Fruit fly (Drosophila melanogaster) whole organism, embryonic: ENCODE measurements around the gene CG15212.

Experiments used
- ATbp ChIP-seq: fragments of 200-800 bp; sonication (Bioruptor generic); optimal IDR thresholded peaks from 2 replicates; lab custom pipeline; 2017; ENCODE audit warnings: missing biosample characterization, mild to moderate bottlenecking, missing genetic modification characterization, missing genetic modification reagents
- Adf1 ChIP-seq: fragments of 200-800 bp; sonication (Bioruptor generic); IDR thresholded peaks from 2 replicates; pipeline ENCODE4 v1.3.6; 2022; ENCODE audit warnings: missing biosample characterization, missing genetic modification characterization
- Antp ChIP-seq: fragments of 200-800 bp; sonication (Bioruptor generic); optimal IDR thresholded peaks from 3 replicates; lab custom pipeline; 2016; ENCODE audit warnings: missing biosample characterization, missing genetic modification characterization
- Bdp1 ChIP-seq: fragments of 200-800 bp; sonication (Bioruptor generic); optimal IDR thresholded peaks from 3 replicates; lab custom pipeline; 2016; ENCODE audit warnings: missing biosample characterization, missing genetic modification characterization
- CG11560 ChIP-seq: fragments of 200-800 bp; sonication (Bioruptor generic); IDR thresholded peaks from 3 replicates; pipeline ENCODE4 v1.3.6; 2022; ENCODE audit warnings: missing biosample characterization, missing genetic modification characterization
- CG11723 ChIP-seq: fragments of 200-800 bp; sonication (Bioruptor generic); optimal IDR thresholded peaks from 2 replicates; lab custom pipeline; 2017; ENCODE audit warnings: missing biosample characterization, mild to moderate bottlenecking, missing genetic modification characterization
- CG12104 ChIP-seq: fragments of 200-800 bp; sonication (Bioruptor generic); optimal IDR thresholded peaks from 3 replicates; lab custom pipeline; 2016; ENCODE audit warnings: missing biosample characterization, missing genetic modification characterization
- CG12744 ChIP-seq: fragments of 200-800 bp; sonication (Bioruptor generic); optimal IDR thresholded peaks from 2 replicates; lab custom pipeline; 2016; ENCODE audit warnings: missing biosample characterization, missing genetic modification characterization
- CG14667 ChIP-seq: fragments of 200-800 bp; sonication (Bioruptor generic); IDR thresholded peaks from 2 replicates; pipeline ENCODE4 v1.3.6; 2022; ENCODE audit warnings: missing biosample characterization, missing genetic modification characterization
- CG14965 ChIP-seq: fragments of 200-800 bp; sonication (Bioruptor generic); optimal IDR thresholded peaks from 2 replicates; lab custom pipeline; 2016; ENCODE audit warnings: missing biosample characterization, missing genetic modification characterization, borderline replicate concordance
- CG18764 ChIP-seq: fragments of 200-800 bp; sonication (Bioruptor generic); optimal IDR thresholded peaks from 3 replicates; lab custom pipeline; 2016; ENCODE audit warnings: missing biosample characterization, missing genetic modification characterization
- CG2120 ChIP-seq: fragments of 200-800 bp; sonication (Bioruptor generic); optimal IDR thresholded peaks from 3 replicates; lab custom pipeline; 2016; ENCODE audit warnings: missing biosample characterization, missing genetic modification characterization
- CG3281 ChIP-seq: fragments of 200-800 bp; sonication (Bioruptor generic); optimal IDR thresholded peaks from 3 replicates; lab custom pipeline; 2017; ENCODE audit warnings: missing biosample characterization, mild to moderate bottlenecking, missing genetic modification characterization
- CG3726 ChIP-seq: fragments of 200-800 bp; sonication (Bioruptor generic); IDR thresholded peaks from 3 replicates; pipeline ENCODE4, ENCODE4 v1.3.6; 2022; ENCODE audit warnings: missing biosample characterization, missing genetic modification characterization
- CG4707 ChIP-seq: fragments of 200-800 bp; sonication (Bioruptor generic); optimal IDR thresholded peaks from 2 replicates; lab custom pipeline; 2018; ENCODE audit warnings: missing biosample characterization, mild to moderate bottlenecking, missing genetic modification characterization, moderate library complexity
- CG6272 ChIP-seq: fragments of 200-800 bp; sonication (Bioruptor generic); IDR thresholded peaks from 2 replicates; pipeline ENCODE4 v1.3.6; 2022; ENCODE audit warnings: missing biosample characterization, missing genetic modification characterization
- CG6683 ChIP-seq: fragments of 200-800 bp; sonication (Bioruptor generic); optimal IDR thresholded peaks from 2 replicates; lab custom pipeline; 2017; ENCODE audit warnings: missing biosample characterization, mild to moderate bottlenecking, missing genetic modification characterization, missing genetic modification reagents
- CG6813 ChIP-seq: fragments of 200-800 bp; sonication (Bioruptor generic); optimal IDR thresholded peaks from 2 replicates; lab custom pipeline; 2017; ENCODE audit warnings: missing biosample characterization, missing genetic modification characterization, mild to moderate bottlenecking, moderate library complexity, missing genetic modification reagents
- CkIIα-i1 ChIP-seq: fragments of 200-800 bp; sonication (Bioruptor generic); IDR thresholded peaks from 2 replicates; pipeline ENCODE4 v1.3.6; 2022; ENCODE audit warnings: missing biosample characterization, missing genetic modification characterization
- Dll ChIP-seq: fragments of 200-800 bp; sonication (Bioruptor generic); IDR thresholded peaks from 4 replicates; pipeline ENCODE4 v1.3.6; 2022; ENCODE audit warnings: missing biosample characterization, missing genetic modification characterization; ENCODE audit not compliant: partially characterized antibody
- Drgx ChIP-seq: fragments of 200-800 bp; sonication (Bioruptor generic); IDR thresholded peaks from 2 replicates; pipeline ENCODE4 v1.3.6; 2022; ENCODE audit warnings: missing biosample characterization, missing genetic modification characterization
- Eip74EF ChIP-seq, 2 experiments: fragments of 200-800 bp in 1 of 2; fragments of >200 bp in 1 of 2; sonication (Bioruptor generic) in 1 of 2; optimal IDR thresholded peaks; 2 replicates each; lab custom pipeline; 2017 to 2019; ENCODE audit warnings: missing biosample characterization in 2 of 2, missing genetic modification characterization in 2 of 2, mild to moderate bottlenecking in 1 of 2, moderate library complexity in 1 of 2
- Ets97D ChIP-seq: fragments of 200-800 bp; sonication (Bioruptor generic); optimal IDR thresholded peaks from 3 replicates; lab custom pipeline; 2016; ENCODE audit warnings: missing biosample characterization, missing genetic modification characterization
- Fer1 ChIP-seq: fragments of 200-800 bp; sonication (Bioruptor generic); optimal IDR thresholded peaks from 2 replicates; lab custom pipeline; 2017; ENCODE audit warnings: missing biosample characterization, mild to moderate bottlenecking, missing genetic modification characterization
- Kr ChIP-seq: fragments of 200-800 bp; sonication (Bioruptor generic); optimal IDR thresholded peaks from 2 replicates; lab custom pipeline; 2017; ENCODE audit warnings: missing biosample characterization, mild to moderate bottlenecking, missing genetic modification characterization
- Max ChIP-seq: fragments of 200-800 bp; sonication (Bioruptor generic); optimal IDR thresholded peaks from 2 replicates; lab custom pipeline; 2016; ENCODE audit warnings: missing biosample characterization, mild to moderate bottlenecking, missing genetic modification characterization
- Mrtf ChIP-seq: fragments of 200-800 bp; sonication (Bioruptor generic); IDR thresholded peaks from 3 replicates; pipeline ENCODE4 v1.3.6; 2022; ENCODE audit warnings: missing biosample characterization, missing genetic modification characterization
- NC2β ChIP-seq: fragments of 200-800 bp; sonication (Bioruptor generic); optimal IDR thresholded peaks from 2 replicates; lab custom pipeline; 2016; ENCODE audit warnings: missing biosample characterization, missing genetic modification characterization
- Optix ChIP-seq: fragments of 200-800 bp; sonication (Bioruptor generic); IDR thresholded peaks from 3 replicates; pipeline ENCODE4 v1.3.6; 2022; ENCODE audit warnings: missing biosample characterization, missing genetic modification characterization
- Xrp1 ChIP-seq: fragments of 200-800 bp; sonication (Bioruptor generic); IDR thresholded peaks from 2 replicates; pipeline ENCODE4 v1.3.6; 2022; ENCODE audit warnings: missing biosample characterization, missing genetic modification characterization
- ap ChIP-seq: fragments of 200-800 bp; sonication (Bioruptor generic); IDR thresholded peaks from 2 replicates; pipeline ENCODE4 v1.3.6; 2022; ENCODE audit warnings: missing biosample characterization, missing genetic modification characterization
- ara ChIP-seq: fragments of 200-800 bp; sonication (Bioruptor generic); IDR thresholded peaks from 2 replicates; pipeline ENCODE4 v1.3.6; 2022; ENCODE audit warnings: missing biosample characterization, missing genetic modification characterization
- caup ChIP-seq: fragments of 200-800 bp; sonication (Bioruptor generic); optimal IDR thresholded peaks from 3 replicates; lab custom pipeline; 2017; ENCODE audit warnings: missing biosample characterization, mild to moderate bottlenecking, missing genetic modification characterization, moderate library complexity; ENCODE audit not compliant: severe bottlenecking
- chif ChIP-seq, 2 experiments: fragments of 200-800 bp; sonication (Bioruptor generic); optimal IDR thresholded peaks; 3 replicates each; lab custom pipeline; 2016; ENCODE audit warnings: missing biosample characterization in 2 of 2, missing genetic modification characterization in 2 of 2
- chinmo ChIP-seq: fragments of 200-800 bp; sonication (Bioruptor generic); IDR thresholded peaks from 4 replicates; pipeline ENCODE4 v1.3.6; 2022; ENCODE audit warnings: missing biosample characterization, missing genetic modification characterization; ENCODE audit not compliant: partially characterized antibody
- chm ChIP-seq: fragments of 200-800 bp; sonication (Bioruptor generic); IDR thresholded peaks from 2 replicates; pipeline ENCODE4 v1.3.6; 2022; ENCODE audit warnings: missing biosample characterization, missing genetic modification characterization
- chn ChIP-seq: fragments of 200-800 bp; sonication (Bioruptor generic); optimal IDR thresholded peaks from 2 replicates; lab custom pipeline; 2016; ENCODE audit warnings: missing biosample characterization, missing genetic modification characterization
- danr ChIP-seq: fragments of 200-800 bp; sonication (Bioruptor generic); IDR thresholded peaks from 2 replicates; pipeline ENCODE4 v1.3.6; 2022; ENCODE audit warnings: missing biosample characterization, missing genetic modification characterization
- en ChIP-seq: fragments of 200-800 bp; sonication (Bioruptor generic); optimal IDR thresholded peaks from 2 replicates; lab custom pipeline; 2016; ENCODE audit warnings: missing biosample characterization, missing genetic modification characterization
- ewg ChIP-seq: fragments of 200-800 bp; sonication (Bioruptor generic); optimal IDR thresholded peaks from 3 replicates; lab custom pipeline; 2017; ENCODE audit warnings: mild to moderate bottlenecking, missing biosample characterization, missing genetic modification reagents, missing genetic modification characterization
- hbn ChIP-seq: fragments of 200-800 bp; sonication (Bioruptor generic); IDR thresholded peaks from 2 replicates; pipeline ENCODE4 v1.3.6; 2022; ENCODE audit warnings: missing biosample characterization, missing genetic modification characterization; ENCODE audit not compliant: partially characterized antibody
- lola ChIP-seq, 3 experiments: fragments of >200 bp in 2 of 3; fragments of 200-800 bp in 1 of 3; sonication (Bioruptor generic) in 1 of 3; optimal IDR thresholded peaks; 2 replicates each; lab custom pipeline; 2017 to 2019; ENCODE audit warnings: missing biosample characterization in 3 of 3, missing genetic modification characterization in 3 of 3, mild to moderate bottlenecking in 1 of 3, moderate library complexity in 1 of 3
- nerfin-1 ChIP-seq: fragments of 200-800 bp; sonication (Bioruptor generic); optimal IDR thresholded peaks from 3 replicates; lab custom pipeline; 2019; ENCODE audit warnings: missing biosample characterization, mild to moderate bottlenecking, missing genetic modification characterization, moderate library complexity
- nerfin-2 ChIP-seq: fragments of 200-800 bp; sonication (Bioruptor generic); IDR thresholded peaks from 2 replicates; pipeline ENCODE4 v1.3.6; 2022; ENCODE audit warnings: missing biosample characterization, missing genetic modification characterization; ENCODE audit not compliant: partially characterized antibody
- peb ChIP-seq: fragments of 200-800 bp; sonication (Bioruptor generic); IDR thresholded peaks from 2 replicates; pipeline ENCODE4 v1.3.6; 2022; ENCODE audit warnings: missing biosample characterization, missing genetic modification characterization
- pnt ChIP-seq: fragments of 200-800 bp; sonication (Bioruptor generic); optimal IDR thresholded peaks from 3 replicates; lab custom pipeline; 2016; ENCODE audit warnings: missing biosample characterization, missing genetic modification characterization
- scrt ChIP-seq: fragments of 200-800 bp; sonication (Bioruptor generic); optimal IDR thresholded peaks from 2 replicates; lab custom pipeline; 2018; ENCODE audit warnings: missing biosample characterization, mild to moderate bottlenecking, missing genetic modification characterization, moderate library complexity
- shn ChIP-seq: fragments of 200-800 bp; sonication (Bioruptor generic); optimal IDR thresholded peaks from 3 replicates; lab custom pipeline; 2016; ENCODE audit warnings: missing biosample characterization, missing genetic modification characterization
- slou ChIP-seq: fragments of 200-800 bp; sonication (Bioruptor generic); optimal IDR thresholded peaks from 3 replicates; lab custom pipeline; 2016; ENCODE audit warnings: missing biosample characterization, missing genetic modification characterization
- yki ChIP-seq: fragments of >200 bp; optimal IDR thresholded peaks from 3 replicates; lab custom pipeline; 2018

The CG15212 gene

DNA sequence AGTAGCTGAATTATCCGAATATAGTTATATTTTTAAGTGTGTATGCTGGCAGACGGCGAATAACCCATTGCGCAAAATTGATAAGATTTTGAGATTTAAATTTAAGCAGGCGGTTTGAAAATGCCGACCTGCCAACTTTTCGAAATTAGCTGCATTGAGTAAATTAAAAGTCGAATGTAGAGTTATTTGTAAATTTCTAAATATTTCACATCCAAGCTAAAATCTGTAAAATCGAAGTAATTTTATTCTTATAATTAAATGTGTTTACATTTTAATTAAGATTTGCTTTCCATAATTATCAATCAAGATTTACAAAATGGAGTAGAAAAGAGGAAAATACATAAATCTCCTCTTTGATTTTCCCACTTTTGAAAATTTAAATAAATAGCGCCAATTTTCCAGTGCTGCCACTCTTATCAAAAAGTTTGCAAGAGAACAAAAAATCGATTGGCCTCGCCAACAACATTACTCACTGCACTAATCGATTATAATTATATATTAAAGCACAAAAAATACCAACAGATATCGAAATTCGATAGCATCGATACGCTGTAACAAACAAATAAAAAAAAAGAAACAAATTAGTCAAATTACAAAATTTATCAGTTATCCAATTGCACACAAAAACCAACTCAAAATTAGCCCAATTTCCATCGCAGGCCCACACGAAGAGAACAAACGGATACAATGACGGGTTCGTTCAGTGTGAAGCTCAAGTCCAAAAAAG, 2.5 kb downstream of the CG15212 start, which contains the start of gene Yod1 (continued):
- TF ChIP-seq Optix (GFP tag; lab: Robert Waterston, UW) (no peak), nerfin-2 (peak; percentile 69; the same call in 1 of the 2 replicates), Xrp1 (GFP tag; lab: Robert Waterston, UW) (no peak), NC2β (no peak), CG2120 (GFP tag; lab: Kevin White, UChicago) (no peak), en (no peak), CG3726 (GFP tag; lab: Robert Waterston, UW) (no peak), CG18764 (no peak), ATbp (GFP tag; lab: Kevin White, UChicago) (no peak), Ets97D (GFP tag; lab: Kevin White, UChicago) (peak; percentile 36), CG12104 (GFP tag; lab: Kevin White, UChicago) (no peak), CG6683 (GFP tag; lab: Kevin White, UChicago) (no peak), pnt (no peak), CG6813 (GFP tag; lab: Kevin White, UChicago) (no peak), nerfin-1 (no peak), Kr (GFP tag; lab: Kevin White, UChicago) (no peak), ap (GFP tag; lab: Robert Waterston, UW) (no peak), shn (no peak), CG11723 (GFP tag; lab: Kevin White, UChicago) (no peak), CG11560 (tag; lab: Robert Waterston, UW) (peak; percentile 96), CG3281 (no peak), chinmo (GFP tag; lab: Robert Waterston, UW) (0 out of 4 replicates have a peak, but pooled peaks have one; percentile 59), Bdp1 (GFP tag; lab: Kevin White, UChicago) (no peak), chm (GFP tag; lab: Robert Waterston, UW) (no peak), CG14965 (no peak), peb (no peak), Eip74EF (GFP tag; optimal IDR thresholded peaks at IDR 0.05; lab: Kevin White, UChicago) (no peak), Max (GFP tag; lab: Kevin White, UChicago) (no peak), CG6272 (GFP tag; lab: Robert Waterston, UW) (no peak), caup (no peak), yki (lab: Kevin White, UChicago) (no peak), lola (GFP tag; optimal IDR thresholded peaks at IDR 0.05; lab: Kevin White, UChicago) (no peak), ewg (no peak), Mrtf (GFP tag; lab: Robert Waterston, UW) (no peak), Dll (GFP tag; lab: Robert Waterston, UW) (peak; percentile 81; the same call in 3 of the 4 replicates), Fer1 (no peak), slou (GFP tag; lab: Kevin White, UChicago) (no peak), chn (GFP tag; lab: Kevin White, UChicago) (no peak), CG4707 (GFP tag; lab: Kevin White, UChicago) (no peak), CG12744 (no peak), ara (GFP tag; lab: Robert Waterston, UW) (no peak), CG14667 (no peak), Drgx (GFP tag; lab: Robert Waterston, UW) (no peak), chif (GFP tag; optimal IDR thresholded peaks at IDR 0.05; lab: Kevin White, UChicago) (no peak), hbn (GFP tag; lab: Robert Waterston, UW) (peak; percentile 68), danr (GFP tag; lab: Robert Waterston, UW) (no peak), CkIIα-i1 (GFP tag; lab: Robert Waterston, UW) (no peak), Adf1 (GFP tag; lab: Robert Waterston, UW) (no peak), Antp (GFP tag; lab: Kevin White, UChicago) (no peak), scrt (GFP tag; lab: Kevin White, UChicago) (no peak)
